Fruit fly (Drosophila melanogaster): ENCODE measurements around the gene kst.

The kst gene

DNA sequence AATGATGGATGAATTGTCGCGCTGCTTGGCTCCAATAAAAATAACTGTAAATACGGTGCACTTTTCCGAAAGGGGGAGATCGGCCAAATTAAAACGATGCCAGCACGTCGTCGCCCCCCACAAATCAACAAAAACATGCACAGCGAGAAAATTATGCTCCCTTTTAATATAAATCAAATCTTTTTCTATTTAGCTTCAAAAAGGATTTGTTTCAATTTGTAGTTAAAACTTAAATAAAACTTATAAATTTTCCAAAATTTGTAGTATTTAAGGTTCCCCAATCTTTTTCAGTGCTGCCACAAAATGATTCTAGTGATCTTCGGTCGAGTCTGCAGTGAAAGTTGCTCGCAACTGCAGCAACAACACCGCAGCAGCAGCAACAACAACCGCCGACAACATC is 59.4 kb downstream of the kst start (continued):
- TF ChIP-seq Neu2 (GFP tag; optimal IDR thresholded peaks at IDR 0.05; ENCODE audit: borderline replicate concordance) (no peak), zfh2 (GFP tag; optimal IDR thresholded peaks at IDR 0.05) (no peak), CG17829 (tag; optimal IDR thresholded peaks at IDR 0.05) (peak; percentile 97), grau (tag; optimal IDR thresholded peaks at IDR 0.05) (peak; percentile 87), lilli (GFP tag; optimal IDR thresholded peaks at IDR 0.05) (peak; percentile 59), Ptx1 (GFP tag; IDR thresholded peaks at IDR 0.05) (peak; percentile 77), CG7357 (GFP tag; IDR thresholded peaks at IDR 0.05) (peak; percentile 68; the same call in 1 of the 3 replicates), Oli (tag; optimal IDR thresholded peaks at IDR 0.05) (peak; percentile 91), CG8359 (GFP tag; optimal IDR thresholded peaks at IDR 0.05; ENCODE audit: borderline replicate concordance) (peak; percentile 88), CG6791 (GFP tag; IDR thresholded peaks at IDR 0.05; ENCODE audit: partially characterized antibody) (no peak), ssp (GFP tag; IDR thresholded peaks at IDR 0.05) (peak; percentile 66), Sry-δ (GFP tag; optimal IDR thresholded peaks at IDR 0.05) (peak; percentile 40), CG33213 (GFP tag; optimal IDR thresholded peaks at IDR 0.05) (peak; percentile 71), p53 (GFP tag; optimal IDR thresholded peaks at IDR 0.05) (peak; percentile 39), D19A (tag; optimal IDR thresholded peaks at IDR 0.05) (peak; percentile 90), Fer1 (GFP tag; optimal IDR thresholded peaks at IDR 0.05) (peak; percentile 26), cato (GFP tag; optimal IDR thresholded peaks at IDR 0.05; ENCODE audit: borderline replicate concordance) (peak; percentile 70), Doc3 (GFP tag; IDR thresholded peaks at IDR 0.05; ENCODE audit: partially characterized antibody) (no peak), H15 (GFP tag; IDR thresholded peaks at IDR 0.05) (peak; percentile 82), sim (GFP tag; IDR thresholded peaks at IDR 0.05) (peak; percentile 86), CG3995 (GFP tag; optimal IDR thresholded peaks at IDR 0.05) (no peak), CG2129 (GFP tag; IDR thresholded peaks at IDR 0.05; ENCODE audit: partially characterized antibody) (no peak), CG8944 (GFP tag; optimal IDR thresholded peaks at IDR 0.05) (peak; percentile 76), ato (GFP tag; IDR thresholded peaks at IDR 0.05; ENCODE audit: partially characterized antibody) (no peak), CG10979 (tag; optimal IDR thresholded peaks at IDR 0.05) (peak; percentile 98), NC2β (GFP tag; optimal IDR thresholded peaks at IDR 0.05) (peak; percentile 86), CG15696 (tag; optimal IDR thresholded peaks at IDR 0.05) (peak; percentile 95), CG7271 (tag; optimal IDR thresholded peaks at IDR 0.05) (peak; percentile 81), Chrac-16 (GFP tag; optimal IDR thresholded peaks at IDR 0.05) (peak; percentile 88), CG10959 (GFP tag; IDR thresholded peaks at IDR 0.05) (peak; percentile 90), CG4424 (GFP tag; optimal IDR thresholded peaks at IDR 0.05) (peak; percentile 94), Atf3 (GFP tag; optimal IDR thresholded peaks at IDR 0.05) (peak; percentile 82), Dref (GFP tag; IDR thresholded peaks at IDR 0.05) (no peak), CTCF (GFP tag; optimal IDR thresholded peaks at IDR 0.05) (peak; percentile 49), CG31224 (GFP tag; IDR thresholded peaks at IDR 0.05) (no peak), CG10274 (GFP tag; optimal IDR thresholded peaks at IDR 0.05) (peak; percentile 22), CG12219 (GFP tag; optimal IDR thresholded peaks at IDR 0.05) (peak; percentile 75), scrt (GFP tag; optimal IDR thresholded peaks at IDR 0.05) (peak; percentile 62), ci (GFP tag; IDR thresholded peaks at IDR 0.05) (peak; percentile 95), CG6765 (GFP tag; optimal IDR thresholded peaks at IDR 0.05) (no peak), Ravus (GFP tag; IDR thresholded peaks at IDR 0.05) (no peak), Hr51 (GFP tag; optimal IDR thresholded peaks at IDR 0.05) (peak; percentile 30 to 68), Dp (GFP tag; optimal IDR thresholded peaks at IDR 0.05) (no peak), CG31388 (GFP tag; optimal IDR thresholded peaks at IDR 0.05) (peak; percentile 67), CG3163 (GFP tag; optimal IDR thresholded peaks at IDR 0.05) (no peak), Dad (GFP tag; optimal IDR thresholded peaks at IDR 0.05) (peak; percentile 49), vnd (GFP tag; IDR thresholded peaks at IDR 0.05; ENCODE audit: partially characterized antibody) (no peak), Ada2b (GFP tag; IDR thresholded peaks at IDR 0.05) (peak; percentile 62), disco-r (GFP tag; optimal IDR thresholded peaks at IDR 0.05) (peak; percentile 48), lbe (GFP tag; optimal IDR thresholded peaks at IDR 0.05) (no peak), Hand (GFP tag; optimal IDR thresholded peaks at IDR 0.05) (no peak), Hr39 (optimal IDR thresholded peaks at IDR 0.05) (no peak)
